Fruit fly (Drosophila melanogaster) whole organism, embryonic: ENCODE data around the gene CG13829.

Source experiments
- Antp ChIP-seq: fragments of 200-800 bp; sonication (Bioruptor generic); optimal IDR thresholded peaks from 3 replicates; lab custom pipeline; 2016; ENCODE audit warnings: missing biosample characterization, missing genetic modification characterization
- Awh ChIP-seq: fragments of 200-800 bp; sonication (Bioruptor generic); IDR thresholded peaks from 2 replicates; pipeline ENCODE4, ENCODE4 v1.3.6; 2022; ENCODE audit warnings: missing biosample characterization, missing genetic modification characterization
- CG10321 ChIP-seq: fragments of 200-800 bp; sonication (Bioruptor generic); IDR thresholded peaks from 2 replicates; pipeline ENCODE4 v1.3.6; 2022; ENCODE audit warnings: missing biosample characterization, missing genetic modification characterization
- CG12769 ChIP-seq: fragments of 200-800 bp; sonication (Bioruptor generic); optimal IDR thresholded peaks from 2 replicates; lab custom pipeline; 2019; ENCODE audit warnings: missing biosample characterization, mild to moderate bottlenecking, missing genetic modification characterization, moderate library complexity
- CG14667 ChIP-seq: fragments of 200-800 bp; sonication (Bioruptor generic); IDR thresholded peaks from 2 replicates; pipeline ENCODE4 v1.3.6; 2022; ENCODE audit warnings: missing biosample characterization, missing genetic modification characterization
- CG15479 ChIP-seq: fragments of 200-800 bp; sonication (Bioruptor generic); optimal IDR thresholded peaks from 3 replicates; lab custom pipeline; 2019; ENCODE audit warnings: missing biosample characterization, mild to moderate bottlenecking, missing genetic modification characterization, moderate library complexity
- CG15514 ChIP-seq: fragments of 200-800 bp; sonication (Bioruptor generic); optimal IDR thresholded peaks from 3 replicates; lab custom pipeline; 2017; ENCODE audit warnings: missing biosample characterization, missing genetic modification characterization, mild to moderate bottlenecking, moderate library complexity, missing genetic modification reagents
- CG17829 ChIP-seq: fragments of 200-800 bp; optimal IDR thresholded peaks from 2 replicates; lab custom pipeline; 2019; ENCODE audit warnings: missing biosample characterization, mild to moderate bottlenecking, missing genetic modification characterization, moderate library complexity
- CG30020 ChIP-seq: fragments of 200-800 bp; optimal IDR thresholded peaks from 2 replicates; lab custom pipeline; 2019; ENCODE audit warnings: missing biosample characterization, mild to moderate bottlenecking, missing genetic modification characterization, moderate library complexity
- CG3726 ChIP-seq: fragments of 200-800 bp; sonication (Bioruptor generic); IDR thresholded peaks from 3 replicates; pipeline ENCODE4, ENCODE4 v1.3.6; 2022; ENCODE audit warnings: missing biosample characterization, missing genetic modification characterization
- CG5953 ChIP-seq: fragments of 200-800 bp; sonication (Bioruptor generic); IDR thresholded peaks from 2 replicates; pipeline ENCODE4 v1.3.6; 2022; ENCODE audit warnings: missing biosample characterization, missing genetic modification characterization
- CG6175 ChIP-seq: fragments of 200-800 bp; sonication (Bioruptor generic); IDR thresholded peaks from 3 replicates; pipeline ENCODE4 v1.3.6; 2022; ENCODE audit warnings: missing biosample characterization, missing genetic modification characterization
- CG6765 ChIP-seq: fragments of 200-800 bp; sonication (Bioruptor generic); optimal IDR thresholded peaks from 3 replicates; lab custom pipeline; 2017; ENCODE audit warnings: missing biosample characterization, mild to moderate bottlenecking, missing genetic modification characterization
- CG7987 ChIP-seq: fragments of 200-800 bp; sonication (Bioruptor generic); optimal IDR thresholded peaks from 2 replicates; lab custom pipeline; 2018; ENCODE audit warnings: missing biosample characterization, mild to moderate bottlenecking, missing genetic modification characterization, moderate library complexity
- CHES-1-like ChIP-seq: fragments of 200-800 bp; sonication (Bioruptor generic); optimal IDR thresholded peaks from 2 replicates; lab custom pipeline; 2016; ENCODE audit warnings: missing biosample characterization, missing genetic modification characterization
- CoRest ChIP-seq: fragments of 200-800 bp; sonication (Bioruptor generic); optimal IDR thresholded peaks from 3 replicates; lab custom pipeline; 2018; ENCODE audit warnings: missing biosample characterization, mild to moderate bottlenecking, missing genetic modification characterization, moderate library complexity
- D ChIP-seq, 2 experiments: fragments of 200-800 bp in 1 of 2; fragments of >200 bp in 1 of 2; sonication (Bioruptor generic) in 1 of 2; optimal IDR thresholded peaks; 2 replicates in 1 of 2; 3 replicates in 1 of 2; lab custom pipeline; 2017; ENCODE audit warnings: mild to moderate bottlenecking in 1 of 2, missing biosample characterization in 1 of 2, missing genetic modification characterization in 1 of 2, missing genetic modification reagents in 1 of 2
- Deaf1 ChIP-seq: fragments of 200-800 bp; optimal IDR thresholded peaks from 3 replicates; lab custom pipeline; 2019; ENCODE audit warnings: missing biosample characterization, mild to moderate bottlenecking, missing genetic modification characterization, moderate library complexity
- Dfd ChIP-seq, 2 experiments: fragments of >200 bp; optimal IDR thresholded peaks; 2 replicates each; lab custom pipeline; 2017; ENCODE audit warnings: missing biosample characterization in 2 of 2, missing genetic modification characterization in 2 of 2
- Doc3 ChIP-seq: fragments of 200-800 bp; sonication (Bioruptor generic); IDR thresholded peaks from 3 replicates; pipeline ENCODE4 v1.3.6; 2022; ENCODE audit warnings: missing biosample characterization, missing genetic modification characterization; ENCODE audit not compliant: partially characterized antibody
- E2f2 ChIP-seq: fragments of 200-800 bp; sonication (Bioruptor generic); IDR thresholded peaks from 2 replicates; pipeline ENCODE4 v1.3.6; 2022; ENCODE audit warnings: missing biosample characterization, missing genetic modification characterization
- Jarid2 ChIP-seq: fragments of 200-800 bp; sonication (Bioruptor generic); optimal IDR thresholded peaks from 3 replicates; lab custom pipeline; 2017; ENCODE audit warnings: mild to moderate bottlenecking, missing biosample characterization, missing genetic modification reagents, missing genetic modification characterization
- MBD-R2 ChIP-seq: fragments of 200-800 bp; sonication (Bioruptor generic); IDR thresholded peaks from 2 replicates; pipeline ENCODE4 v1.3.6; 2022; ENCODE audit warnings: missing biosample characterization, missing genetic modification characterization
- Nf-YB ChIP-seq: fragments of 200-800 bp; sonication (Bioruptor generic); optimal IDR thresholded peaks from 3 replicates; lab custom pipeline; 2019; ENCODE audit warnings: missing biosample characterization, mild to moderate bottlenecking, missing genetic modification characterization, moderate library complexity
- Nf-YC ChIP-seq: fragments of 200-800 bp; optimal IDR thresholded peaks from 3 replicates; lab custom pipeline; 2019; ENCODE audit warnings: missing biosample characterization, mild to moderate bottlenecking, missing genetic modification characterization, moderate library complexity
- Opbp ChIP-seq: fragments of 200-800 bp; sonication (Bioruptor generic); IDR thresholded peaks from 3 replicates; pipeline ENCODE4 v1.3.6; 2022; ENCODE audit warnings: missing biosample characterization, missing genetic modification characterization; ENCODE audit not compliant: partially characterized antibody
- bbx ChIP-seq: fragments of 200-800 bp; sonication (Bioruptor generic); IDR thresholded peaks from 2 replicates; pipeline ENCODE4 v1.3.6; 2022; ENCODE audit warnings: missing biosample characterization, missing genetic modification characterization; ENCODE audit not compliant: partially characterized antibody
- cg ChIP-seq: fragments of 200-800 bp; sonication (Bioruptor generic); optimal IDR thresholded peaks from 3 replicates; lab custom pipeline; 2019; ENCODE audit warnings: missing biosample characterization, mild to moderate bottlenecking, missing genetic modification characterization, moderate library complexity
- chinmo ChIP-seq: fragments of 200-800 bp; sonication (Bioruptor generic); IDR thresholded peaks from 4 replicates; pipeline ENCODE4 v1.3.6; 2022; ENCODE audit warnings: missing biosample characterization, missing genetic modification characterization; ENCODE audit not compliant: partially characterized antibody
- ems ChIP-seq: fragments of 200-800 bp; sonication (Bioruptor generic); optimal IDR thresholded peaks from 3 replicates; lab custom pipeline; 2016; ENCODE audit warnings: missing biosample characterization, missing genetic modification characterization
- gcm ChIP-seq: fragments of 200-800 bp; sonication (Bioruptor generic); optimal IDR thresholded peaks from 2 replicates; lab custom pipeline; 2019; ENCODE audit warnings: missing biosample characterization, mild to moderate bottlenecking, missing genetic modification characterization, moderate library complexity
- gsb-n ChIP-seq: fragments of 200-800 bp; sonication (Bioruptor generic); optimal IDR thresholded peaks from 3 replicates; lab custom pipeline; 2018; ENCODE audit warnings: missing biosample characterization, mild to moderate bottlenecking, missing genetic modification characterization
- kni ChIP-seq: fragments of 200-800 bp; sonication (Bioruptor generic); optimal IDR thresholded peaks from 3 replicates; lab custom pipeline; 2017; ENCODE audit warnings: mild to moderate bottlenecking, missing biosample characterization, missing genetic modification reagents, missing genetic modification characterization
- nerfin-1 ChIP-seq: fragments of 200-800 bp; sonication (Bioruptor generic); optimal IDR thresholded peaks from 3 replicates; lab custom pipeline; 2019; ENCODE audit warnings: missing biosample characterization, mild to moderate bottlenecking, missing genetic modification characterization, moderate library complexity
- nerfin-2 ChIP-seq: fragments of 200-800 bp; sonication (Bioruptor generic); IDR thresholded peaks from 2 replicates; pipeline ENCODE4 v1.3.6; 2022; ENCODE audit warnings: missing biosample characterization, missing genetic modification characterization; ENCODE audit not compliant: partially characterized antibody
- oc ChIP-seq: fragments of 200-800 bp; sonication (Bioruptor generic); optimal IDR thresholded peaks from 2 replicates; lab custom pipeline; 2018; ENCODE audit warnings: missing biosample characterization, mild to moderate bottlenecking, missing genetic modification characterization, moderate library complexity
- pros ChIP-seq: fragments of 200-800 bp; sonication (Bioruptor generic); optimal IDR thresholded peaks from 3 replicates; lab custom pipeline; 2019; ENCODE audit warnings: missing biosample characterization, mild to moderate bottlenecking, missing genetic modification characterization, moderate library complexity
- repo ChIP-seq: fragments of 200-800 bp; sonication (Bioruptor generic); optimal IDR thresholded peaks from 2 replicates; lab custom pipeline; 2016; ENCODE audit warnings: missing biosample characterization, missing genetic modification characterization
- sd ChIP-seq: fragments of 200-800 bp; sonication (Bioruptor generic); optimal IDR thresholded peaks from 3 replicates; lab custom pipeline; 2018; ENCODE audit warnings: missing biosample characterization, mild to moderate bottlenecking, missing genetic modification characterization, moderate library complexity
- sens ChIP-seq: fragments of 200-800 bp; sonication (Bioruptor generic); peaks from one replicate; lab custom pipeline; 2016; ENCODE audit warnings: missing biosample characterization, missing genetic modification characterization
- twi ChIP-seq: fragments of 200-800 bp; optimal IDR thresholded peaks from 2 replicates; lab custom pipeline; 2019; ENCODE audit warnings: missing biosample characterization, mild to moderate bottlenecking, missing genetic modification characterization, moderate library complexity
- vvl ChIP-seq: fragments of 200-800 bp; sonication (Bioruptor generic); IDR thresholded peaks from 2 replicates; pipeline ENCODE4 v1.3.6; 2022; ENCODE audit warnings: missing biosample characterization, missing genetic modification characterization
- wdn ChIP-seq: fragments of 200-800 bp; sonication (Bioruptor generic); IDR thresholded peaks from 2 replicates; pipeline ENCODE4 v1.3.6; 2022; ENCODE audit warnings: missing biosample characterization, missing genetic modification characterization
- z ChIP-seq: fragments of 200-800 bp; sonication (Bioruptor generic); IDR thresholded peaks from 3 replicates; pipeline ENCODE4 v1.3.6; 2022; ENCODE audit warnings: missing biosample characterization, missing genetic modification characterization
- zen ChIP-seq: fragments of 200-800 bp; sonication (Bioruptor generic); optimal IDR thresholded peaks from 3 replicates; lab custom pipeline; 2018; ENCODE audit warnings: missing biosample characterization, mild to moderate bottlenecking, missing genetic modification characterization, moderate library complexity
- zfh1 ChIP-seq: fragments of 200-800 bp; sonication (Bioruptor generic); IDR thresholded peaks from 3 replicates; pipeline ENCODE4 v1.3.6; 2022; ENCODE audit warnings: missing biosample characterization, missing genetic modification characterization

CG13829 gene

dm6 chr3R:23143440-23143839 is 17.7 kb downstream of the CG13829 start (continued):
- peak; percentile 96 for TF ChIP-seq cg (GFP tag; lab: Kevin White, UChicago)
- no peak for TF ChIP-seq E2f2 (GFP tag; lab: Robert Waterston, UW)
- TF ChIP-seq nerfin-1 (tag; lab: Kevin White, UChicago), result no peak
- TF ChIP-seq kni (GFP tag; lab: Kevin White, UChicago), result peak; percentile 78
- TF ChIP-seq pros (GFP tag; lab: Kevin White, UChicago), result peak; percentile 73
- TF ChIP-seq wdn (GFP tag; lab: Robert Waterston, UW), result no peak
- peak; percentile 57 for TF ChIP-seq Deaf1 (tag; lab: Kevin White, UChicago)
- TF ChIP-seq Antp (GFP tag; lab: Kevin White, UChicago), result no peak
- no peak for TF ChIP-seq repo (GFP tag; lab: Kevin White, UChicago)
- TF ChIP-seq Nf-YB, result peak; percentile 89
- no peak for TF ChIP-seq CG14667 (GFP tag; lab: Robert Waterston, UW)
- no peak for TF ChIP-seq gsb-n (tag; lab: Kevin White, UChicago)
- TF ChIP-seq CG3726, result 0 out of 3 replicates have a peak, but pooled peaks have one; percentile 29
- TF ChIP-seq twi (tag; lab: Kevin White, UChicago), result peak; percentile 41
- 0 out of 2 replicates have a peak, but pooled peaks have one; percentile 28 for TF ChIP-seq Awh
- no peak for TF ChIP-seq bbx
- TF ChIP-seq chinmo (GFP tag; lab: Robert Waterston, UW), result 0 out of 4 replicates have a peak, but pooled peaks have one; percentile 58
- 0 out of 2 replicates have a peak, but pooled peaks have one; percentile 17 for TF ChIP-seq vvl
- 0 out of 2 replicates have a peak, but pooled peaks have one; percentile 4 for TF ChIP-seq nerfin-2 (GFP tag; lab: Robert Waterston, UW)
- TF ChIP-seq CG10321 (GFP tag; lab: Robert Waterston, UW), result peak; percentile 14; the same call in 1 of the 2 replicates
- TF ChIP-seq ems, result no peak
- TF ChIP-seq zfh1 (GFP tag; lab: Robert Waterston, UW), result no peak
- TF ChIP-seq CG5953 (GFP tag; lab: Robert Waterston, UW), result no peak
- TF ChIP-seq CG12769 (tag; lab: Kevin White, UChicago), result peak; percentile 53
- peak; percentile 2 for TF ChIP-seq sd (tag; lab: Kevin White, UChicago)
- peak; percentile 48; the same call in 1 of the 3 replicates for TF ChIP-seq z (GFP tag; lab: Robert Waterston, UW)
- TF ChIP-seq CG6175 (GFP tag; lab: Robert Waterston, UW), result peak; percentile 94
- TF ChIP-seq Nf-YC (tag; lab: Kevin White, UChicago), result peak; percentile 84

- TF ChIP-seq CG7987 (GFP tag; lab: Kevin White, UChicago), result peak; percentile 8
- no peak for TF ChIP-seq CHES-1-like (GFP tag; lab: Kevin White, UChicago)
- peak; percentile 40 for TF ChIP-seq zen (tag; lab: Kevin White, UChicago)
- TF ChIP-seq CoRest (tag; lab: Kevin White, UChicago), result peak; percentile 60
- TF ChIP-seq gcm (GFP tag; lab: Kevin White, UChicago), result peak; percentile 43
- peak; percentile 42 for TF ChIP-seq sens
- 0 out of 2 replicates have a peak, but pooled peaks have one; percentile 24 for TF ChIP-seq vvl
- TF ChIP-seq CG6765 (GFP tag; lab: Kevin White, UChicago), result no peak
- TF ChIP-seq cg (GFP tag; lab: Kevin White, UChicago), result peak; percentile 100
- peak; percentile 57 for TF ChIP-seq kni (GFP tag; lab: Kevin White, UChicago)
- TF ChIP-seq Nf-YB, result peak; percentile 95
- peak; percentile 33; the same call in 1 of the 3 replicates for TF ChIP-seq CG6175 (GFP tag; lab: Robert Waterston, UW)
- peak; percentile 26 for TF ChIP-seq CG17829 (tag; lab: Kevin White, UChicago)
- TF ChIP-seq CG15514 (GFP tag; lab: Kevin White, UChicago), result peak; percentile 9
- TF ChIP-seq CG30020 (tag; lab: Kevin White, UChicago), result no peak
- no peak for TF ChIP-seq Doc3 (GFP tag; lab: Robert Waterston, UW)
- TF ChIP-seq D (optimal IDR thresholded peaks at IDR 0.05; lab: Kevin White, UChicago), result peak; percentile 98
- no peak for TF ChIP-seq D (GFP tag; optimal IDR thresholded peaks at IDR 0.05; lab: Kevin White, UChicago)
- peak; percentile 24 for TF ChIP-seq oc
- peak; percentile 63 for TF ChIP-seq Jarid2
- TF ChIP-seq CG15479 (GFP tag; lab: Kevin White, UChicago), result peak; percentile 93
- TF ChIP-seq twi (tag; lab: Kevin White, UChicago), result peak; percentile 97
- peak in 1 of 2 experiments; percentile 66 for TF ChIP-seq Dfd (GFP tag; optimal IDR thresholded peaks at IDR 0.05; lab: Kevin White, UChicago)
- TF ChIP-seq Opbp (GFP tag; lab: Robert Waterston, UW), result peak; percentile 36; the same call in 1 of the 3 replicates
- 0 out of 2 replicates have a peak, but pooled peaks have one; percentile 18 for TF ChIP-seq MBD-R2
Measured at dm6 chr3R:23141678-23142338, 19.3 kb downstream of the CG13829 start, which contains the start of gene hh. Gene hh (minus strand): TSS chr3R:23141906.
